Worm (Caenorhabditis elegans): ENCODE measurements around the gene oatr-1.

DNA sequence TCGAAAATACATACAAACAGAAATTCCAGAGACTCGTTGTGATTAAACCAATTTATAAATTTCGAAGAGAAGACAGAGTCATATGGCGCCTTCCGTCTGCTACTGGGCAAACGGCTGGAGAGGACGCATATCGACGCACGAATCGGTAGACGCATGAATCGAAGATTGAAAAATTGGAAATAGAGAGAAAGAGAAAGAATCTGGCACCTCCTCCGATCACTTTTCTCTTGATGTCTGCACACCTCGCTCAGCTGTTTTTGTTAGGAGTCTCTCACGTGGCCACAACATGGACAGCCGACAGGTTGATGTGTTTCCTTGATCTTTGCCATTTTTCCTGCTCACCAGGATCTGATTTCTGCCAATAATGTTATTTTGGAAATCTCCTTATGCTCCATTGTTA, 35.9 kb downstream of the oatr-1 start:
- TF ChIP-seq ceh-91 (GFP tag; IDR thresholded peaks at IDR 0.05) (no peak), ama-1 (optimal IDR thresholded peaks at IDR 0.05) (no peak), ama-1 (GFP tag; optimal IDR thresholded peaks at IDR 0.05) (no peak), Y53F4B.3 (GFP tag; IDR thresholded peaks at IDR 0.05) (no peak), ceh-40 (GFP tag; IDR thresholded peaks at IDR 0.05) (no peak), lin-35 (GFP tag; optimal IDR thresholded peaks at IDR 0.05) (no peak), him-1 (tag; optimal IDR thresholded peaks at IDR 0.05) (no peak), F49E8.2 (tag; optimal IDR thresholded peaks at IDR 0.05; ENCODE audit: insufficient read depth) (no peak), egl-18 (GFP tag; IDR thresholded peaks at IDR 0.05) (no peak), efl-1 (GFP tag; optimal IDR thresholded peaks at IDR 0.05) (no peak), somi-1 (GFP tag; optimal IDR thresholded peaks at IDR 0.05) (no peak), attf-5 (GFP tag; optimal IDR thresholded peaks at IDR 0.05) (no peak), madf-10 (tag; optimal IDR thresholded peaks at IDR 0.05) (no peak)
